Fruit fly (Drosophila melanogaster) ovary, adult (tissue): ENCODE measurements around the gene CG42486.

Experiments used
- CG17801 ChIP-seq: fragments of 200-800 bp; optimal IDR thresholded peaks from 2 replicates; lab custom pipeline; 2019; ENCODE audit warnings: missing biosample characterization, mild to moderate bottlenecking, missing genetic modification characterization, moderate library complexity; ENCODE audit not compliant: partially characterized antibody

CG42486 gene

dm6 chr2L:11853130-11853529 is 10.2 kb downstream of the CG42486 start, which contains the start of gene CG42751:
TSS of gene CG42751 (plus strand) at chr2L:11853430.
- TF ChIP-seq CG17801 (GFP tag; lab: Kevin White, UChicago), result no peak

DNA sequence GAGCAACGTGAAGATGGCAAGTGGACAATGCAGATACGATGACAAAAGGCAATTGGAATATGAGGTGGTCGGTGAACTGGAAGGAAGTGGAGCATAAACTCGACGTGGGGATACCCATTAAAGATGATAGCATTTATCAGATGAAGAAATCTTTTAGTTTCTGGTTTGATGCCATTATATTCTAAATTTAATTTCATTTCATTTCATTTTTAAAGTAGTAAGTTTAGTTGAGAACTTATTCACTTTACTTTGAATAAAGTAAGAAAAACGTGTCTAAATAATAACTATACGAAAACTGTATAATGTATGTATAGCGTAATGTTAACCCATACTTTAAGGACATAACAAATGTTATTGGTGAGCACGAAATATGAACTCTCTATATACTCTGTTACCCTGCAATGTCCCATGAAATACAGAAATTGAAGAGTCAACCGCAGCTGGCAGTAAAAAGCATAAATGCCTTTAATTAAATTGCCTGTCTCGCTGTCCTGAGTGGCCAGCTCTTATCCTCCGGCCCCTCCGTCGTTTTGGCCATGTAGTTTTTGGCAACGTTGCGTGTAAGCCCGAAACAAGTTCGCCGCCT is 28.0 kb downstream of the CG42486 start:
- TF ChIP-seq CG17801 (GFP tag; lab: Kevin White, UChicago), result no peak

DNA sequence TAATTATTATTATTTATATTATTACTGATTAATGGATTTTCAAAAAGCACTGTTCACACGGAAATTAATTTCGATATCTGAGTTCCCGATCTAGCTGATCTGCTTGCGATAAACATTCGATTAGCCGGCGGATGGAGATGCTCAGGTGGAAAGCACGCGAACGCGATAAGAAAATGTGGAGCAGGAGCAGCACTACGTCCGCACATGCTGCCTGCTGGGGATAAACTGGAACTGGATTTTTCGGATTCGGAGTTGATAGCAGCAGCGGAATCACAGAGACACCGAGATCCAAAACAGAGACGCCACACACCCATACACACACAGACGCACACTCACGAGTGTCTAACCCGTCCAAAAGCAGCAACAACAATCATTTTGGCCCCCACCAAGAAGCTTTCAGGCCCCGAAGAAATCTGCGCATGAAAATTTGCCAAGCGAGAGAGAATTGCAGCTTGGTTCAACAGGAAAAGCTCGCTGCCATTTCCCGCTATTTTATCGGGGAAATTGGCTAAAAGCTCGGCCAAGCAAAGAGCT is 31.4 kb downstream of the CG42486 start:
- no peak for TF ChIP-seq CG17801 (GFP tag; lab: Kevin White, UChicago)

DNA sequence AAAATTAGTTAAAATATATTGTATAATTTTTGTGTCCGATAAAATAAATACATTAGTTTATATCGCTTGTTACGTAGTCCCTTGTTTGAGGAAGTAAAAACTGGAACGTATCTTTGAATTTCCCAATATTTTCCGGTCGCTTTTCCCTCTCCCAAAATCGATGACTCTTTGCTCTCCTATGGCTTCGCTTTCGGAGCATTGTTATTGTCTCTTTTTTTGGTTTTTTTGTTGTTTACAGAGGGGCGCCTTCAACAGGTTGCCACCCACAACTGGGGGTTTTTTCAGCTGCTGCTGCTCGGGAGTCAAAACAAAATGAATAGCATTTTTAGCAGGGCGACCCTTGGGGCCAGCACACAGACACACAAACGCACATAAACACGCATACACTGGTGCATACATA is 32.0 kb downstream of the CG42486 start:
- TF ChIP-seq CG17801 (GFP tag; lab: Kevin White, UChicago), result no peak

dm6 chr2L:11878812-11879328 is 35.9 kb downstream of the CG42486 start:
- TF ChIP-seq CG17801 (GFP tag; lab: Kevin White, UChicago), result no peak

- TF ChIP-seq CG17801 (GFP tag; lab: Kevin White, UChicago), result no peak
Observed at dm6 chr2L:11893269-11893668, 50.3 kb downstream of the CG42486 start.
